Worm (Caenorhabditis elegans): ENCODE data around the gene pqn-10.

Gene pqn-10

ce11 chrIII:6558487-6558886, 30.5 kb downstream of the pqn-10 start, which contains the start of gene C09E7.8:
Gene C09E7.8, minus strand, starts transcription at chrIII:6558587.
- no peak for TF ChIP-seq ceh-13 (GFP tag; optimal IDR thresholded peaks at IDR 0.05)
- no peak for TF ChIP-seq tra-4 (tag; optimal IDR thresholded peaks at IDR 0.05)
- no peak for TF ChIP-seq tbx-37 (GFP tag; conservative IDR thresholded peaks at IDR 0.05)
- no peak for TF ChIP-seq ceh-36 (tag; optimal IDR thresholded peaks at IDR 0.05)
- TF ChIP-seq ama-1 (optimal IDR thresholded peaks at IDR 0.05) = no peak
- TF ChIP-seq sea-1 (GFP tag; conservative IDR thresholded peaks at IDR 0.05) = no peak
- no peak for TF ChIP-seq hmbx-1 (tag; optimal IDR thresholded peaks at IDR 0.05)

ce11 chrIII:6577159-6577558, 49.2 kb downstream of the pqn-10 start:
- no peak for TF ChIP-seq aly-1 (tag; optimal IDR thresholded peaks at IDR 0.05)
- no peak for TF ChIP-seq ceh-36 (tag; optimal IDR thresholded peaks at IDR 0.05)
- TF ChIP-seq hmg-4 (GFP tag; optimal IDR thresholded peaks at IDR 0.05) = no peak
- no peak for TF ChIP-seq flt-1 (GFP tag; IDR thresholded peaks at IDR 0.05)
- TF ChIP-seq ama-1 (optimal IDR thresholded peaks at IDR 0.05) = no peak
- no peak for TF ChIP-seq tbx-11 (GFP tag; IDR thresholded peaks at IDR 0.05)
- TF ChIP-seq tbx-37 (GFP tag; conservative IDR thresholded peaks at IDR 0.05) = no peak
- TF ChIP-seq ceh-13 (GFP tag; optimal IDR thresholded peaks at IDR 0.05) = no peak
- TF ChIP-seq scrt-1 (GFP tag; IDR thresholded peaks at IDR 0.05) = no peak
- no peak for TF ChIP-seq tra-4 (tag; optimal IDR thresholded peaks at IDR 0.05)

- TF ChIP-seq F13C5.2 (tag; optimal IDR thresholded peaks at IDR 0.05) (no peak), ceh-13 (GFP tag; optimal IDR thresholded peaks at IDR 0.05) (no peak), hnd-1 (tag; optimal IDR thresholded peaks at IDR 0.05) (no peak), sea-1 (GFP tag; conservative IDR thresholded peaks at IDR 0.05) (no peak), flt-1 (GFP tag; IDR thresholded peaks at IDR 0.05) (no peak), scrt-1 (GFP tag; IDR thresholded peaks at IDR 0.05) (no peak), B0310.2 (tag; optimal IDR thresholded peaks at IDR 0.05) (no peak), pes-1 (GFP tag; IDR thresholded peaks at IDR 0.05) (no peak), tra-4 (tag; optimal IDR thresholded peaks at IDR 0.05) (no peak), hmbx-1 (tag; optimal IDR thresholded peaks at IDR 0.05) (no peak), aly-1 (tag; optimal IDR thresholded peaks at IDR 0.05) (no peak), hmg-4 (GFP tag; optimal IDR thresholded peaks at IDR 0.05) (no peak), tbx-11 (GFP tag; IDR thresholded peaks at IDR 0.05) (no peak), tbx-37 (GFP tag; conservative IDR thresholded peaks at IDR 0.05) (no peak), ets-7 (tag; optimal IDR thresholded peaks at IDR 0.05) (no peak), ceh-36 (tag; optimal IDR thresholded peaks at IDR 0.05) (no peak)
Observed at ce11 chrIII:6578505-6578904, 50.5 kb downstream of the pqn-10 start, which contains the start of gene F27B3.6. Gene F27B3.6, minus strand, starts transcription at chrIII:6578605.

- TF ChIP-seq hmg-4 (GFP tag; optimal IDR thresholded peaks at IDR 0.05) (no peak), tra-4 (tag; optimal IDR thresholded peaks at IDR 0.05) (no peak), sea-1 (GFP tag; conservative IDR thresholded peaks at IDR 0.05) (no peak), ceh-36 (tag; optimal IDR thresholded peaks at IDR 0.05) (no peak), ama-1 (optimal IDR thresholded peaks at IDR 0.05) (no peak)
Observed at ce11 chrIII:6579398-6579797, 51.4 kb downstream of the pqn-10 start, which contains the start of gene F27B3.8. Gene F27B3.8, plus strand, starts transcription at chrIII:6579698.

Data from whole organism, early embryonic.